Worm (Caenorhabditis elegans): ENCODE measurements around the gene aexr-3.

DNA sequence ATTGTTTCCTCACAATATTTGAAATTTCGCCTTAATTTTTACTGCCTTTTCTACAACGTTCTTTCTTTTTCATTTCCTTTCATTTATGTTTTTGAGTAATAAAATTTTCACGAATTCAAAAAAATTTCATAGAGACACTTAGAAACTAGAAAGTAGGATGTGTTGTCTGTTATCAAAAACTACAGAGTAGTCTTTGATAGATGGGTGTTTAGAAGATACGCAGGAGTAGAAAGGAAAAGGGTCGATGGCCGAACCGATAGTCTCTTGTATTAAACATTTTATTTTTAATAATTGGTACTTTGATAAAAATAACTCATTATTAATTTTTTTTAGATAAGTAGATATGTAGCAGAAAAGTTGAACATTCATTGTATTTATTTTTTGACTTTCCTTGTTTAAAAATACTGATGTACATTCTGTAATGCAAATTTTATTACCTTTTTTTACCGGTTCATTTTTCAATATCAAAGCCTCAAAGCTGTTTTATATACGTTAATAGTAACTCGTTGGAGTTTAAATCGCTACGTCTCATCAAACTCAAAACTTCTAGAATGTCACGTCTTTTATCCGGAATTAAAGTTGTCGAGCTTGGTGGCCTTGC is 31.0 kb upstream of the aexr-3 start, which contains the start of gene C24A3.4:
- TF ChIP-seq nhr-23 (tag; optimal IDR thresholded peaks at IDR 0.05) (no peak), nhr-28 (tag; optimal IDR thresholded peaks at IDR 0.05) (no peak), daf-12 (tag; optimal IDR thresholded peaks at IDR 0.05) (no peak), lin-15B (tag; optimal IDR thresholded peaks at IDR 0.05) (no peak), nfya-1 (tag; optimal IDR thresholded peaks at IDR 0.05; ENCODE audit: insufficient read depth) (no peak), nhr-76 (tag; optimal IDR thresholded peaks at IDR 0.05) (no peak), ztf-11 (tag; optimal IDR thresholded peaks at IDR 0.05) (no peak), pha-4 (tag; optimal IDR thresholded peaks at IDR 0.05) (no peak), nhr-25 (tag; optimal IDR thresholded peaks at IDR 0.05) (no peak)

All from whole organism, L3 larva.